Worm (Caenorhabditis elegans) whole organism, early embryonic: ENCODE results near the gene C16A11.2.

Experiments
- ama-1 ChIP-seq: fragments of 150-350 bp; optimal IDR thresholded peaks from 2 replicates; lab custom pipeline; 2014
- tbx-37 ChIP-seq: fragments of 200-800 bp; sonication (Bioruptor generic); conservative IDR thresholded peaks from 2 replicates; pipeline ENCODE4 v1.3.6; 2022; ENCODE audit warnings: missing genetic modification reagents, missing genetic modification characterization, missing compliant biosample characterization

ce11 chrII:4226598-4227096, 11.4 kb upstream of the C16A11.2 start, which contains the start of gene C16A11.4:
- TF ChIP-seq ama-1 (no peak), tbx-37 (GFP tag; lab: Robert Waterston, UW) (no peak)
